Fruit fly (Drosophila melanogaster) whole organism, embryonic: ENCODE results near the gene CG10907.

ENCODE experiments used
- Asciz ChIP-seq: fragments of 200-800 bp; sonication (Bioruptor generic); optimal IDR thresholded peaks from 2 replicates; lab custom pipeline; 2017; ENCODE audit warnings: missing biosample characterization, mild to moderate bottlenecking, missing genetic modification characterization, missing genetic modification reagents
- Atf6 ChIP-seq: fragments of 200-800 bp; sonication (Bioruptor generic); IDR thresholded peaks from 2 replicates; pipeline ENCODE4 v1.3.6; 2022; ENCODE audit warnings: missing biosample characterization, missing genetic modification characterization
- B-H1 ChIP-seq: fragments of 200-800 bp; sonication (Bioruptor generic); IDR thresholded peaks from 3 replicates; pipeline ENCODE4 v1.3.6; 2022; ENCODE audit warnings: missing biosample characterization, missing genetic modification characterization
- Bdp1 ChIP-seq: fragments of 200-800 bp; sonication (Bioruptor generic); optimal IDR thresholded peaks from 3 replicates; lab custom pipeline; 2016; ENCODE audit warnings: missing biosample characterization, missing genetic modification characterization
- CG10267 ChIP-seq: fragments of 200-800 bp; sonication (Bioruptor generic); optimal IDR thresholded peaks from 2 replicates; lab custom pipeline; 2018; ENCODE audit warnings: missing biosample characterization, mild to moderate bottlenecking, missing genetic modification characterization, moderate library complexity
- CG10321 ChIP-seq: fragments of 200-800 bp; sonication (Bioruptor generic); IDR thresholded peaks from 2 replicates; pipeline ENCODE4 v1.3.6; 2022; ENCODE audit warnings: missing biosample characterization, missing genetic modification characterization
- CG11723 ChIP-seq: fragments of 200-800 bp; sonication (Bioruptor generic); optimal IDR thresholded peaks from 2 replicates; lab custom pipeline; 2017; ENCODE audit warnings: missing biosample characterization, mild to moderate bottlenecking, missing genetic modification characterization
- CG12071 ChIP-seq: fragments of 200-800 bp; sonication (Bioruptor generic); optimal IDR thresholded peaks from 3 replicates; lab custom pipeline; 2018; ENCODE audit warnings: missing biosample characterization, mild to moderate bottlenecking, missing genetic modification characterization
- CG15696 ChIP-seq: fragments of 200-800 bp; sonication (Bioruptor generic); optimal IDR thresholded peaks from 2 replicates; lab custom pipeline; 2019; ENCODE audit warnings: missing biosample characterization, mild to moderate bottlenecking, missing genetic modification characterization, moderate library complexity
- CG17328 ChIP-seq: fragments of 200-800 bp; sonication (Bioruptor generic); IDR thresholded peaks from 2 replicates; pipeline ENCODE4 v1.3.6; 2022; ENCODE audit warnings: missing biosample characterization, missing genetic modification characterization
- CG2202 ChIP-seq: fragments of 200-800 bp; sonication (Bioruptor generic); optimal IDR thresholded peaks from 2 replicates; lab custom pipeline; 2018; ENCODE audit warnings: missing biosample characterization, mild to moderate bottlenecking, missing genetic modification characterization
- CG31224 ChIP-seq: fragments of 200-800 bp; sonication (Bioruptor generic); IDR thresholded peaks from 2 replicates; pipeline ENCODE4 v1.3.6; 2022; ENCODE audit warnings: missing biosample characterization, missing genetic modification characterization
- CG4328 ChIP-seq: fragments of 200-800 bp; sonication (Bioruptor generic); optimal IDR thresholded peaks from 3 replicates; lab custom pipeline; 2017; ENCODE audit warnings: missing biosample characterization, missing genetic modification reagents, missing genetic modification characterization
- CG4360 ChIP-seq: fragments of 200-800 bp; sonication (Bioruptor generic); IDR thresholded peaks from 2 replicates; pipeline ENCODE4 v1.3.6; 2022; ENCODE audit warnings: missing biosample characterization, missing genetic modification characterization
- CG6765 ChIP-seq: fragments of 200-800 bp; sonication (Bioruptor generic); optimal IDR thresholded peaks from 3 replicates; lab custom pipeline; 2017; ENCODE audit warnings: missing biosample characterization, mild to moderate bottlenecking, missing genetic modification characterization
- CG7987 ChIP-seq: fragments of 200-800 bp; sonication (Bioruptor generic); optimal IDR thresholded peaks from 2 replicates; lab custom pipeline; 2018; ENCODE audit warnings: missing biosample characterization, mild to moderate bottlenecking, missing genetic modification characterization, moderate library complexity
- CrebB ChIP-seq: fragments of 200-800 bp; sonication (Bioruptor generic); optimal IDR thresholded peaks from 3 replicates; lab custom pipeline; 2018; ENCODE audit warnings: missing biosample characterization, mild to moderate bottlenecking, missing genetic modification characterization
- Dip3 ChIP-seq: fragments of 200-800 bp; sonication (Bioruptor generic); optimal IDR thresholded peaks from 3 replicates; lab custom pipeline; 2016; ENCODE audit warnings: missing biosample characterization, missing genetic modification characterization
- GATAe ChIP-seq: fragments of 200-800 bp; sonication (Bioruptor generic); conservative IDR thresholded peaks from 2 replicates; pipeline ENCODE4 v1.3.6; 2022; ENCODE audit warnings: missing biosample characterization, missing genetic modification characterization
- Gsc ChIP-seq: fragments of 200-800 bp; sonication (Bioruptor generic); IDR thresholded peaks from 2 replicates; pipeline ENCODE4 v1.3.6; 2022; ENCODE audit warnings: missing biosample characterization, missing genetic modification characterization
- Hey ChIP-seq: fragments of 200-800 bp; sonication (Bioruptor generic); optimal IDR thresholded peaks from 3 replicates; lab custom pipeline; 2018; ENCODE audit warnings: missing biosample characterization, mild to moderate bottlenecking, missing genetic modification characterization
- HmgZ ChIP-seq: fragments of 200-800 bp; sonication (Bioruptor generic); optimal IDR thresholded peaks from 2 replicates; lab custom pipeline; 2018; ENCODE audit warnings: missing biosample characterization, mild to moderate bottlenecking, missing genetic modification characterization
- Meics ChIP-seq: fragments of 200-800 bp; sonication (Bioruptor generic); optimal IDR thresholded peaks from 2 replicates; lab custom pipeline; 2017; ENCODE audit warnings: missing biosample characterization, mild to moderate bottlenecking, missing genetic modification characterization
- Myb ChIP-seq: fragments of 200-800 bp; sonication (Bioruptor generic); optimal IDR thresholded peaks from 2 replicates; lab custom pipeline; 2016; ENCODE audit warnings: missing biosample characterization, missing genetic modification characterization
- PHDP ChIP-seq: fragments of 200-800 bp; sonication (Bioruptor generic); optimal IDR thresholded peaks from 3 replicates; lab custom pipeline; 2018; ENCODE audit warnings: missing biosample characterization, mild to moderate bottlenecking, missing genetic modification characterization, moderate library complexity
- Sox102F ChIP-seq: fragments of 200-800 bp; sonication (Bioruptor generic); optimal IDR thresholded peaks from 2 replicates; lab custom pipeline; 2018; ENCODE audit warnings: missing biosample characterization, mild to moderate bottlenecking, missing genetic modification characterization, moderate library complexity
- bcd ChIP-seq: fragments of 200-800 bp; sonication (Bioruptor generic); optimal IDR thresholded peaks from 2 replicates; lab custom pipeline; 2017; ENCODE audit warnings: missing biosample characterization, mild to moderate bottlenecking, missing genetic modification characterization
- caup ChIP-seq: fragments of 200-800 bp; sonication (Bioruptor generic); optimal IDR thresholded peaks from 3 replicates; lab custom pipeline; 2017; ENCODE audit warnings: missing biosample characterization, mild to moderate bottlenecking, missing genetic modification characterization, moderate library complexity; ENCODE audit not compliant: severe bottlenecking
- chinmo ChIP-seq: fragments of 200-800 bp; sonication (Bioruptor generic); IDR thresholded peaks from 4 replicates; pipeline ENCODE4 v1.3.6; 2022; ENCODE audit warnings: missing biosample characterization, missing genetic modification characterization; ENCODE audit not compliant: partially characterized antibody
- chn ChIP-seq: fragments of 200-800 bp; sonication (Bioruptor generic); optimal IDR thresholded peaks from 2 replicates; lab custom pipeline; 2016; ENCODE audit warnings: missing biosample characterization, missing genetic modification characterization
- ftz-f1 ChIP-seq: fragments of 200-800 bp; sonication (Bioruptor generic); optimal IDR thresholded peaks from 2 replicates; lab custom pipeline; 2016; ENCODE audit warnings: missing biosample characterization, missing genetic modification characterization
- gcm ChIP-seq: fragments of 200-800 bp; sonication (Bioruptor generic); optimal IDR thresholded peaks from 2 replicates; lab custom pipeline; 2019; ENCODE audit warnings: missing biosample characterization, mild to moderate bottlenecking, missing genetic modification characterization, moderate library complexity
- grn ChIP-seq: fragments of 200-800 bp; sonication (Bioruptor generic); optimal IDR thresholded peaks from 3 replicates; lab custom pipeline; 2017; ENCODE audit warnings: missing biosample characterization, missing genetic modification characterization
- lab ChIP-seq: fragments of 200-800 bp; sonication (Bioruptor generic); optimal IDR thresholded peaks from 3 replicates; lab custom pipeline; 2017; ENCODE audit warnings: missing biosample characterization, missing genetic modification characterization, mild to moderate bottlenecking, moderate library complexity, missing genetic modification reagents
- nau ChIP-seq: fragments of 200-800 bp; sonication (Bioruptor generic); optimal IDR thresholded peaks from 3 replicates; lab custom pipeline; 2017; ENCODE audit warnings: missing biosample characterization, mild to moderate bottlenecking, missing genetic modification characterization, missing genetic modification reagents
- onecut ChIP-seq: fragments of 200-800 bp; sonication (Bioruptor generic); IDR thresholded peaks from 2 replicates; pipeline ENCODE4 v1.3.6; 2022; ENCODE audit warnings: missing biosample characterization, missing genetic modification characterization
- pita ChIP-seq: fragments of 200-800 bp; sonication (Bioruptor generic); optimal IDR thresholded peaks from 2 replicates; lab custom pipeline; 2017; ENCODE audit warnings: missing biosample characterization, mild to moderate bottlenecking, missing genetic modification characterization
- rib ChIP-seq: fragments of 200-800 bp; sonication (Bioruptor generic); IDR thresholded peaks from 2 replicates; pipeline ENCODE4 v1.3.6; 2022; ENCODE audit warnings: missing biosample characterization, missing genetic modification characterization
- stc ChIP-seq: fragments of 200-800 bp; sonication (Bioruptor generic); IDR thresholded peaks from 2 replicates; pipeline ENCODE4 v1.3.6; 2022; ENCODE audit warnings: missing biosample characterization, missing genetic modification characterization
- unc-4 ChIP-seq: fragments of 200-800 bp; sonication (Bioruptor generic); IDR thresholded peaks from 2 replicates; pipeline ENCODE4 v1.3.6; 2022; ENCODE audit warnings: missing biosample characterization, missing genetic modification characterization; ENCODE audit not compliant: partially characterized antibody
- zf30C ChIP-seq: fragments of 200-800 bp; sonication (Bioruptor generic); optimal IDR thresholded peaks from 3 replicates; lab custom pipeline; 2018; ENCODE audit warnings: missing biosample characterization, mild to moderate bottlenecking, missing genetic modification characterization

CG10907 gene

dm6 chr3L:11772608-11773017 is 20.7 kb upstream of the CG10907 start (continued):
- TF ChIP-seq CG4360 (GFP tag; lab: Robert Waterston, UW) (peak; percentile 25; the same call in 1 of the 2 replicates), stc (GFP tag; lab: Robert Waterston, UW) (0 out of 2 replicates have a peak, but pooled peaks have one; percentile 12), bcd (GFP tag; lab: Kevin White, UChicago) (no peak), chn (GFP tag; lab: Kevin White, UChicago) (no peak), lab (GFP tag; lab: Kevin White, UChicago) (peak; percentile 85), CG12071 (peak; percentile 48), CG6765 (GFP tag; lab: Kevin White, UChicago) (peak; percentile 26), CG17328 (GFP tag; lab: Robert Waterston, UW) (no peak), gcm (GFP tag; lab: Kevin White, UChicago) (no peak), Gsc (GFP tag; lab: Robert Waterston, UW) (no peak), CrebB (tag; lab: Kevin White, UChicago) (no peak), CG11723 (GFP tag; lab: Kevin White, UChicago) (no peak), zf30C (GFP tag; lab: Kevin White, UChicago) (no peak), HmgZ (tag; lab: Kevin White, UChicago) (peak; percentile 64), CG4328 (GFP tag; lab: Kevin White, UChicago) (no peak), onecut (no peak), Myb (GFP tag; lab: Kevin White, UChicago) (no peak), Atf6 (GFP tag; lab: Robert Waterston, UW) (0 out of 2 replicates have a peak, but pooled peaks have one; percentile 12), Asciz (GFP tag; lab: Kevin White, UChicago) (no peak), nau (GFP tag; lab: Kevin White, UChicago) (peak; percentile 48), PHDP (no peak), Sox102F (GFP tag; lab: Kevin White, UChicago) (no peak), caup (GFP tag; lab: Kevin White, UChicago) (peak; percentile 57), CG7987 (GFP tag; lab: Kevin White, UChicago) (peak; percentile 18), CG10267 (no peak), pita (GFP tag; lab: Kevin White, UChicago) (no peak), CG2202 (tag; lab: Kevin White, UChicago) (no peak), Meics (GFP tag; lab: Kevin White, UChicago) (no peak), Hey (peak; percentile 69), ftz-f1 (GFP tag; lab: Kevin White, UChicago) (peak; percentile 73), CG15696 (tag; lab: Kevin White, UChicago) (no peak), GATAe (GFP tag; lab: Robert Waterston, UW) (peak; percentile 98), CG10321 (GFP tag; lab: Robert Waterston, UW) (no peak), B-H1 (no peak), CG31224 (GFP tag; lab: Robert Waterston, UW) (no peak), unc-4 (0 out of 2 replicates have a peak, but pooled peaks have one; percentile 22)
- TF ChIP-seq, all 482 proteins: peak for 60

dm6 chr3L:11773796-11774195 is 19.5 kb upstream of the CG10907 start:
- 0 out of 4 replicates have a peak, but pooled peaks have one; percentile 20 for TF ChIP-seq chinmo (GFP tag; lab: Robert Waterston, UW)
- peak; percentile 31 for TF ChIP-seq Bdp1
- peak; percentile 16 for TF ChIP-seq grn (GFP tag; lab: Kevin White, UChicago)
- TF ChIP-seq Dip3 (GFP tag; lab: Kevin White, UChicago), result no peak
- no peak for TF ChIP-seq rib (GFP tag; lab: Robert Waterston, UW)
